Worm (Caenorhabditis elegans) whole organism, L1 larva: Measurements from ENCODE around the gene ZK697.14.

Source experiments
- ceh-63 ChIP-seq: fragments of 200-800 bp; sonication (Bioruptor generic); optimal IDR thresholded peaks from 2 replicates; lab custom pipeline; 2018; ENCODE audit warnings: mild to moderate bottlenecking, missing genetic modification characterization, missing compliant biosample characterization
- egl-27 ChIP-seq, 2 experiments: fragments of 150-350 bp in 1 of 2; sonication (generic microtip); optimal IDR thresholded peaks; 3 replicates each; lab custom pipeline; 2017 to 2018; ENCODE audit warnings: missing biosample characterization in 2 of 2, missing genetic modification characterization in 2 of 2, missing genetic modification reagents in 2 of 2
- lir-3 ChIP-seq: sonication (generic microtip); optimal IDR thresholded peaks from 2 replicates; lab custom pipeline; 2016; ENCODE audit warnings: mild to moderate bottlenecking, missing genetic modification characterization, moderate library complexity, missing compliant biosample characterization; ENCODE audit not compliant: poor library complexity
- lsy-2 ChIP-seq, 2 experiments: fragments of 150-350 bp; optimal IDR thresholded peaks; 2 replicates each; lab custom pipeline; 2014; ENCODE audit warnings: missing biosample characterization in 2 of 2, missing genetic modification characterization in 2 of 2
- mdl-1 ChIP-seq, 2 experiments: fragments of 150-350 bp; optimal IDR thresholded peaks; 2 replicates each; lab custom pipeline; 2014 to 2017; ENCODE audit warnings: missing biosample characterization in 2 of 2, missing genetic modification characterization in 2 of 2, inconsistent platforms in 1 of 2
- nhr-11 ChIP-seq: fragments of 150-350 bp; optimal IDR thresholded peaks from 2 replicates; lab custom pipeline; 2014; ENCODE audit warnings: missing biosample characterization, missing genetic modification characterization
- nhr-85 ChIP-seq: sonication (generic microtip); peaks from one replicate; lab custom pipeline; 2016; ENCODE audit warnings: missing genetic modification characterization, inconsistent platforms, missing compliant biosample characterization
- skn-1 ChIP-seq: fragments of 150-350 bp; optimal IDR thresholded peaks from 2 replicates; lab custom pipeline; 2014; ENCODE audit warnings: missing biosample characterization, missing genetic modification characterization
- snpc-4 ChIP-seq: fragments of 150-350 bp; optimal IDR thresholded peaks from 2 replicates; lab custom pipeline; 2014; ENCODE audit warnings: missing biosample characterization, missing genetic modification characterization
- sptf-1 ChIP-seq: fragments of 150-350 bp; optimal IDR thresholded peaks from 2 replicates; lab custom pipeline; 2014; ENCODE audit warnings: missing biosample characterization, missing genetic modification characterization
- swsn-7 ChIP-seq: sonication (generic microtip); optimal IDR thresholded peaks from 2 replicates; lab custom pipeline; 2016; ENCODE audit warnings: missing genetic modification characterization, missing compliant biosample characterization
- unc-130 ChIP-seq: fragments of 150-350 bp; optimal IDR thresholded peaks from 2 replicates; lab custom pipeline; 2017; ENCODE audit warnings: missing biosample characterization, missing genetic modification characterization, inconsistent platforms

DNA sequence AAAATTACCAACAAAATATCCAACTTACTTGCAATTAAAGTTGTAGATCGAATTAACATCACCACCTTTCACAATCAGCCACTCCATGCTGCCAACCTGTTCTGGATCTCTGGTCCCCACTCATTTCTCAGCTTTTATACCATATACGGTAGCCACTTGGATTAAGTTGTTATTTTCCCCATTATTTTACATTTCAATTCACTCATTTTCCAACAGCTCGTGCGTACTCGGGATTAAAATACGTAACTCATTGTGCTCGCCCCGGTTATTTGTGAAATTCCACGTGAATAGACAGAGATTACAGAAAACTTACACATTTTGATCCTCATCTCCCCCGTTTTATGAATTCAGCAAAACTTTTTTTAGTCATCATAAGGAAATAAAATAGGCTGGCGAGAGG is 47.6 kb upstream of the ZK697.14 start, which contains the start of gene srt-41:
- no peak for TF ChIP-seq skn-1 (tag; lab: Kevin White, UChicago)
- TF ChIP-seq lsy-2 (tag; optimal IDR thresholded peaks at IDR 0.05; lab: Kevin White, UChicago) = no peak
- no peak for TF ChIP-seq sptf-1 (tag; lab: Kevin White, UChicago)
- no peak for TF ChIP-seq unc-130 (tag; lab: Kevin White, UChicago)
- no peak for TF ChIP-seq mdl-1 (tag; optimal IDR thresholded peaks at IDR 0.05; lab: Kevin White, UChicago)
- TF ChIP-seq snpc-4 (tag; lab: Kevin White, UChicago) = no peak
- no peak for TF ChIP-seq nhr-11 (tag; lab: Kevin White, UChicago)
- TF ChIP-seq nhr-85 = no peak
- no peak for TF ChIP-seq egl-27 (tag; optimal IDR thresholded peaks at IDR 0.05; lab: Kevin White, UChicago)
- TF ChIP-seq ceh-63 (GFP tag; lab: Kevin White, UChicago) = no peak
- no peak for TF ChIP-seq lir-3 (tag; lab: Kevin White, UChicago)
- TF ChIP-seq swsn-7 = no peak
